Fruit fly (Drosophila melanogaster) whole organism, pupa: Measurements from ENCODE around the gene CG5727.
A peak's percentile ranks its signal among the peaks of the same experiment; 100 is the strongest.

Experiments
- CG13204 ChIP-seq: fragments of 200-800 bp; sonication (Bioruptor generic); optimal IDR thresholded peaks from 2 replicates; lab custom pipeline; 2018; ENCODE audit warnings: missing biosample characterization, mild to moderate bottlenecking, missing genetic modification characterization, moderate library complexity
- CG14655 ChIP-seq: fragments of 200-800 bp; sonication (Bioruptor generic); optimal IDR thresholded peaks from 3 replicates; lab custom pipeline; 2017; ENCODE audit warnings: mild to moderate bottlenecking, missing biosample characterization, missing genetic modification reagents, missing genetic modification characterization
- CG15710 ChIP-seq: fragments of 200-800 bp; sonication (Bioruptor generic); optimal IDR thresholded peaks from 2 replicates; lab custom pipeline; 2018; ENCODE audit warnings: missing biosample characterization, mild to moderate bottlenecking, missing genetic modification characterization, moderate library complexity
- CG17806 ChIP-seq: fragments of 200-800 bp; sonication (Bioruptor generic); optimal IDR thresholded peaks from 2 replicates; lab custom pipeline; 2018; ENCODE audit warnings: missing biosample characterization, mild to moderate bottlenecking, missing genetic modification characterization, moderate library complexity
- CG32121 ChIP-seq: fragments of 200-800 bp; sonication (Bioruptor generic); IDR thresholded peaks from 2 replicates; pipeline ENCODE4 v1.3.6; 2022; ENCODE audit warnings: missing biosample characterization, missing genetic modification characterization
- CG4496 ChIP-seq: fragments of 200-800 bp; sonication (Bioruptor generic); IDR thresholded peaks from 3 replicates; pipeline ENCODE4 v1.3.6; 2022; ENCODE audit warnings: missing biosample characterization, missing genetic modification characterization
- CG8159 ChIP-seq: fragments of 200-800 bp; sonication (Bioruptor generic); optimal IDR thresholded peaks from 3 replicates; lab custom pipeline; 2018; ENCODE audit warnings: missing biosample characterization, mild to moderate bottlenecking, missing genetic modification characterization, moderate library complexity
- CG8301 ChIP-seq: fragments of 200-800 bp; sonication (Bioruptor generic); optimal IDR thresholded peaks from 2 replicates; lab custom pipeline; 2018; ENCODE audit warnings: missing biosample characterization, mild to moderate bottlenecking, missing genetic modification characterization
- CG9948 ChIP-seq: fragments of 200-800 bp; sonication (Bioruptor generic); optimal IDR thresholded peaks from 2 replicates; lab custom pipeline; 2018; ENCODE audit warnings: missing biosample characterization, mild to moderate bottlenecking, missing genetic modification characterization, moderate library complexity
- D1 ChIP-seq: fragments of 200-800 bp; sonication (Bioruptor generic); optimal IDR thresholded peaks from 2 replicates; lab custom pipeline; 2018; ENCODE audit warnings: missing biosample characterization, mild to moderate bottlenecking, missing genetic modification characterization, moderate library complexity
- EcR ChIP-seq: fragments of 200-800 bp; sonication (Bioruptor generic); optimal IDR thresholded peaks from 3 replicates; lab custom pipeline; 2019; ENCODE audit warnings: missing biosample characterization, missing genetic modification characterization, mild to moderate bottlenecking, moderate library complexity, missing genetic modification reagents
- Ets98B ChIP-seq: fragments of 200-800 bp; sonication (Bioruptor generic); IDR thresholded peaks from 2 replicates; pipeline ENCODE4 v1.3.6; 2022; ENCODE audit warnings: missing biosample characterization, missing genetic modification characterization
- Pif1A ChIP-seq: fragments of 200-800 bp; sonication (Bioruptor generic); optimal IDR thresholded peaks from 3 replicates; lab custom pipeline; 2016; ENCODE audit warnings: missing biosample characterization, missing genetic modification characterization
- Pif1B ChIP-seq: fragments of 200-800 bp; sonication (Bioruptor generic); optimal IDR thresholded peaks from 3 replicates; lab custom pipeline; 2016; ENCODE audit warnings: missing biosample characterization, missing genetic modification characterization
- Snoo ChIP-seq: fragments of 200-800 bp; sonication (Bioruptor generic); optimal IDR thresholded peaks from 3 replicates; lab custom pipeline; 2017; ENCODE audit warnings: missing biosample characterization, mild to moderate bottlenecking, missing genetic modification characterization, inconsistent platforms
- fd96Ca ChIP-seq: fragments of 200-800 bp; sonication (Bioruptor generic); IDR thresholded peaks from 3 replicates; pipeline ENCODE4 v1.3.6; 2022; ENCODE audit warnings: missing biosample characterization, missing genetic modification characterization
- gl ChIP-seq: fragments of 200-800 bp; sonication (Bioruptor generic); optimal IDR thresholded peaks from 2 replicates; lab custom pipeline; 2018; ENCODE audit warnings: missing biosample characterization, mild to moderate bottlenecking, missing genetic modification characterization
- rn ChIP-seq: fragments of 200-800 bp; sonication (Bioruptor generic); IDR thresholded peaks from 2 replicates; pipeline ENCODE4 v1.3.6; 2022; ENCODE audit warnings: missing biosample characterization, missing genetic modification characterization

The CG5727 gene

DNA sequence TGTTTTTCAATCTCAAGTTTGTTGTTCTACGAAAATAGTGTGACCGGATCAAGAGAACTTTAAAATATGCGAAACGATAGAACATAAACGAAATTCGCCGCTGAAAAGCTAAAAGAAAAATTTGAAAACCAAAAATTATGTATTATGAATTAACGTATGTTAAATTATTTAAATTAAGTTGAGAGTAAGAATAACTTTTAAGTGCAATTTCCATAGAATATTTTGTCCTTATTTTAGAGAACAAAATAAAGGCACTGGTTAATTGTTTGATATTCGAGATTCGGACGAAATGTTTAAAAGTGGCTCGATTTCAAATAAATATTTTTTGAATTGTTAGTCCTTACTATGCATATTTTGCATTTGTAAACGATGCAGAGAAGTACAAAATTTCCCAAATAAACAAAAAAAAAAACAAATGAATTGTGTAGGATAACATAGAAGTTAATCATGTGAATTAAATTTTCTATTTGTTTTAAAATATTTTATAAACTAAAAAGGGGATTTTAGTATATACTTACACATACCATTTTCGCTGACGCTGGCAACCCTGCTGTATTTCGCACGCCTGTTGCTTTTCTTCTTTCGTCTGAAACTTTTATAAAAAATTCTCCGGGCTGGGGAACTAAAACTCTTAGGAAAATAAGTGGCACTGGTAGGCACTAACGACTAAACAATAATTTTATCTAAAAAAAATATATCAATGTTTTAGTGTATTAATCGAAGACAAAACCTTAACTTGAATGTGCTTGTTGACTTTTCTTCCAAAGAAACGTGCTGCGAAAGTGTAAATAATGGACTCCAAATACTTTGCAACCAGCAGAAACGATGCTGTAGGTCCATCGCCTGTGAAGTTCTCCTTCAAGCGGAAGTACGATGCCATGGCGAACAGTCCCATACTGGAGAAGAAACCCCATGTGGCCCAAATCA lies at the start of gene CG5727, which contains the start of gene ath:
Gene CG5727 (minus strand): TSS at position 51 of the 927 bp plus-strand sequence.
Gene ath (plus strand): TSS at position 513 of the 927 bp plus-strand sequence.
- TF ChIP-seq CG17806 (tag; lab: Kevin White, UChicago) = peak; percentile 10
- no peak for TF ChIP-seq fd96Ca (GFP tag; lab: Robert Waterston, UW)

DNA sequence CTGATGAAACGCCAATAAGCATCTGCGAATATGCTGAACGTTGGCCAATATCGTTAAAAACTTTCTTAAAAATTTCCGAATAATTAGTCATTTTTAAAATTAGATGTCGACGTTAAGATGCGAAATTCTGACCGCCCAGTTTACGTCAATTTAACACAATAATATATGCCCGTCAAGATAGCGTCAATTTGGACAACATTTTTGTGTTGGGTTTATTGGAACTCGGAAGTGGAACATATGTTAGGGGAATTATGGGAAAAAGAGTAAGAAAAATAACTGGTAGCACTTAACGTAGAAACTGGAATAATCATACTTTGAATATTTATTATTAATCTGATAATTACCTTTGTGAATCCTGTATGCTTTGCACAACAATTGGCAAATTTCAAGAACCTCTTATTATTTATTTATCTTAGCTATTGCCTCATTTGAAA lies 45.3 kb upstream of the CG5727 start, which contains the start of gene CG5676:
Gene CG5676 (minus strand): TSS at position 167 of the 434 bp plus-strand sequence.
- TF ChIP-seq D1 (tag; lab: Kevin White, UChicago) = peak; percentile 67
- no peak for TF ChIP-seq rn
- no peak for TF ChIP-seq CG4496 (GFP tag; lab: Robert Waterston, UW)
- no peak for TF ChIP-seq CG17806 (tag; lab: Kevin White, UChicago)
- TF ChIP-seq Ets98B (GFP tag; lab: Robert Waterston, UW) = no peak

DNA sequence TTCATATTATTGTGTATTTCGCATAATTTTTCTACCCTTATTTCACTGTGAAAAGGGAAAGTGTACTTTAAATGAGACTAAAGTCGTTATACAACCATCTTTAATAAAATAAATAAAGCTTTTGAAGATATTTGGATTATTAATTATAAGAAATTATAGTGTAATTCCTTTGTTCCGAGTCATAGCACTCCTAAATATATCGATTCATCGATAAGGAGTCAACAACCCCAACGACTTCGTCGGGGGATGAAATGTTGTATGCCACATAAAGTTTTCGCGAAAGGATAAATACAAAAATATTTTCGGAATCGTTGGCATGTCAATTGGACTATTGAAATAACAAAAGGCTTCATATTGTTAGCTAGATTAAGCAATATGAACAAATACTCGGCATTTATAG lies 41.1 kb upstream of the CG5727 start, which contains the start of gene Ror:
Gene Ror (plus strand): TSS at position 252 of the 400 bp plus-strand sequence.
- TF ChIP-seq CG14655 (GFP tag; lab: Kevin White, UChicago) = no peak
- no peak for TF ChIP-seq Snoo (tag; lab: Kevin White, UChicago)
- no peak for TF ChIP-seq gl
- no peak for TF ChIP-seq Pif1A
- TF ChIP-seq CG9948 (tag; lab: Kevin White, UChicago) = no peak
- no peak for TF ChIP-seq CG8159
- peak; percentile 69 for TF ChIP-seq EcR
- TF ChIP-seq, all 21 proteins: peak for 1

DNA sequence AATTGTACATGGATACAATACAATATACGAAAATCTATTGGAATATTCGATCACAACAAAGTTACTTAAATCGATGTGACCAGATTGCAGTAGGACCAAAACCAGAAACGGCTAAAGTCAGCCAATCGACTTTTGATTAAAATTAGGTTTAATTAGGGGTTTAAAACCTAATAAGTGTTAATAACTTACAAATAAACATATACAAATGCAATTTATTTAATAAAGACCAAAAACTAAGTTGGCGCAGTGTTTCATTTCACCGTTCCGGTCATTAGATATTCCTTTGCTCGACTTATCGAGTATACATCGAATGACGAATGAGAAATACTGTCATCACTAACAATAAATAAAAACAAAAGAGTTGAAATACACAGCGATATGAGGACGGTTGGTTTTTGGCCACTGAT lies 40.0 kb upstream of the CG5727 start, which contains the start of the genes bsk and CG31717:
Gene bsk (minus strand): TSS at position 61 of the 407 bp plus-strand sequence.
Gene CG31717 (plus strand): TSS at position 297 of the 407 bp plus-strand sequence.
- TF ChIP-seq CG8159 = no peak
- peak; percentile 43 for TF ChIP-seq EcR

DNA sequence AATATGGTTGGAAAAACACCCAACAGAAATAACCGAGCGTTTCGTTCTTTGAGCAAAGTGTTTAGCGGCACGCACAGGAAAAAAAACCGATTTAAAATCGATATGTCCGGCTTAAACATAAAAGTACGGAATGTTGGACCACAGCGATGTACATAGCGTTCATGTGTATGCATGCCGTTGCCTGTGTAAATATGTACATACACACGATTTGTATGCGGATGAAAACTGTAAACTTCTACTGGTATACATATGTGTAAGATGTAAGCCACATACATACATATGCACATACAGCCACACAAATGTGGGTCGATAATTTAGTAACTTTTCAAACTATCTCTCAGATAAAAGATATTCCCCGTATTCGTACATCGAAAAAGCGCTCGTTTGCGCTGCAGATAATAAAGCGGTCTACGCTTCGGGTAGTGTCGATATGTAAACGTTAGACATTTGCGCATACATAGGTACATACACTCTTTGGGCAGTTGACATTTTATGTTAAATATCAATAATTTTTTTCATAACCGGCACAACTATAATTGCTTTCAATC lies 39.2 kb upstream of the CG5727 start:
- TF ChIP-seq CG32121 (GFP tag; lab: Robert Waterston, UW) (no peak), Snoo (tag; lab: Kevin White, UChicago) (no peak), rn (no peak), gl (no peak), CG8301 (tag; lab: Kevin White, UChicago) (no peak), CG8159 (no peak), CG4496 (GFP tag; lab: Robert Waterston, UW) (no peak), CG14655 (GFP tag; lab: Kevin White, UChicago) (no peak), Pif1B (GFP tag; lab: Kevin White, UChicago) (no peak), CG15710 (tag; lab: Kevin White, UChicago) (no peak), Ets98B (GFP tag; lab: Robert Waterston, UW) (no peak), CG13204 (no peak), D1 (tag; lab: Kevin White, UChicago) (no peak)

DNA sequence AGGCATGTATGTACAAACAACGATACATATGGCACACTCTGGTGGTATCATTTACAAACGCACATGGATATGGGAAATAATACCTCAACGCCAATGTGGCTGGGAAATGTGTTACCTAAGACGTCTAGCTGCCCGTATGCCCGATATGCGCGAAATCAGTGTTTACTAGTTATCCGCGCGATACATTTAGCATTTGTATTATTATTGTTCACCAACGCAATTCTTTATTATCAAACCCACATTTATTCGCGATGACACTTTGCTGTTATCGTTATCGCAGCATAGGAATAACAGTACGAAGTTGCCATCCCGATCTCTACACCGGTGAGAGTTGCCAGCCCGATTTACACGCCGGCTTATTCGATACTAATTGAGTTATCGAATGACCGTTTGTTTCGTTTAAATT lies 36.3 kb upstream of the CG5727 start, which contains the start of gene chico:
Gene chico (minus strand): TSS at position 294 of the 406 bp plus-strand sequence.
- TF ChIP-seq Pif1B (GFP tag; lab: Kevin White, UChicago) (no peak), Pif1A (no peak)

DNA sequence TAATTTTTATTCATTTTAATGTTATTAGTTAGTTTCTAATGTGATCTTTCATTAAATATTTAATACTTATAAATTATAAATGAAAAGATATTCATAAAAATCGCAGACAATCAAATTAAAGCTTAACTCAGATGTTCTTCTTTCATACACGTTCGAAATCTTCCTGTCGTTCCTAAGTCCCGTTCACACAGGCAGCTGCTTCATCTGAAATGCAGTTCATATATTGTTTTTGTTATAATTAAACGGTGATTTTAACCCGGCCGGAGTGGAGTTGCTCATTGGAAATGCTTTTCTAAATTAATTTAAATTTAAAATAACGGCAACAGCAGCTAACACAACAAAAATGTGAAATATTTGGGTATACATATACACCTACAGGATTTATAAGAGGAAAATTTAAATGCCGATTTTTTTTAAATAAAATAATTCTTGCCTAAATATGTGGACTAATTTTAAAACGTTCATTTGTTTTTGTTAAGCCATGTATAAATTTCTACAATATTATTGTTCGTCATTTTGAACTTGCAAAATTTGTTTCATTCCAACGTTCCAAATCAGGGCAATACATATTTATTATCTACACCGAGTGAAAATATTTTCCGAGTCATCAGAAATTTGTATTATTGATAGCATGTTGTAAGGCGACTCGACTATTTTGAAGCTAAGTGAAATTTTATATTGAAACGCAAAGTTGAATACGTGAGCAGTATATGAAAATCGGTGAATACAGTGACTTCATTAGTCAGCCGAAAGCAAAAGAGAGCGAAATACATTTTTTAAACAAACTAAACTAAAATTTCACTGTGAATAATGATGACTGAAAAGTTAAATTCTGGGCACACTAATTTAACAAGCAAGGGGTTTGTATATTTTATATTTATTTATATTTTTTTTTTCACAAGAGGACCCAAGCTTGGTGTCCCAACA lies 28.5 kb upstream of the CG5727 start, which contains the start of gene me31B:
Gene me31B (plus strand): TSS at position 616 of the 927 bp plus-strand sequence.
- peak; percentile 16 for TF ChIP-seq CG9948 (tag; lab: Kevin White, UChicago)
- TF ChIP-seq Pif1A = no peak
